Fruit fly (Drosophila melanogaster): Measurements from ENCODE around the gene CG42245.

Gene CG42245

dm6 chr3L:2582753-2583536, 48.6 kb upstream of the CG42245 start (continued):
- TF ChIP-seq tio (GFP tag; optimal IDR thresholded peaks at IDR 0.05) (peak; percentile 71), lov (optimal IDR thresholded peaks at IDR 0.05) (no peak), lov (GFP tag; IDR thresholded peaks at IDR 0.05) (peak; percentile 76; the same call in 1 of the 3 replicates), Hmx (GFP tag; optimal IDR thresholded peaks at IDR 0.05) (no peak), pum (GFP tag; optimal IDR thresholded peaks at IDR 0.05) (peak; percentile 73), CG2116 (GFP tag; optimal IDR thresholded peaks at IDR 0.05) (peak; percentile 13), chif (GFP tag; optimal IDR thresholded peaks at IDR 0.05) (peak; percentile 80 to 86), en (GFP tag; optimal IDR thresholded peaks at IDR 0.05) (peak; percentile 65), pzg (GFP tag; optimal IDR thresholded peaks at IDR 0.05) (no peak), slou (GFP tag; optimal IDR thresholded peaks at IDR 0.05) (no peak), CG11085 (GFP tag; IDR thresholded peaks at IDR 0.05) (no peak), cad (GFP tag; optimal IDR thresholded peaks at IDR 0.05) (no peak), oc (tag; optimal IDR thresholded peaks at IDR 0.05) (peak; percentile 89), CG1233 (GFP tag; optimal IDR thresholded peaks at IDR 0.05) (peak; percentile 75), CG17385 (GFP tag; optimal IDR thresholded peaks at IDR 0.05) (peak; percentile 80), salm (tag; optimal IDR thresholded peaks at IDR 0.05) (peak; percentile 71), CG13296 (GFP tag; optimal IDR thresholded peaks at IDR 0.05) (peak; percentile 44), esg (GFP tag; conservative IDR thresholded peaks at IDR 0.05) (peak; percentile 81), C15 (GFP tag; IDR thresholded peaks at IDR 0.05) (peak; percentile 60; the same call in 1 of the 3 replicates), Lpt (GFP tag; optimal IDR thresholded peaks at IDR 0.05) (no peak), CG11398 (GFP tag; optimal IDR thresholded peaks at IDR 0.05) (peak; percentile 66), eve (GFP tag; optimal IDR thresholded peaks at IDR 0.05) (peak in 1 of 2 experiments; percentile 95), chinmo (GFP tag; IDR thresholded peaks at IDR 0.05; ENCODE audit: partially characterized antibody) (no peak), unpg (GFP tag; optimal IDR thresholded peaks at IDR 0.05) (peak; percentile 85), ERR (GFP tag; optimal IDR thresholded peaks at IDR 0.05) (no peak), CG4707 (GFP tag; optimal IDR thresholded peaks at IDR 0.05) (peak; percentile 75), Fer3 (tag; optimal IDR thresholded peaks at IDR 0.05) (peak; percentile 72), CG9215 (GFP tag; IDR thresholded peaks at IDR 0.05) (no peak; the same call in 1 of the 2 replicates), CG17568 (GFP tag; optimal IDR thresholded peaks at IDR 0.05) (peak; percentile 57), CG17186 (GFP tag; optimal IDR thresholded peaks at IDR 0.05) (peak; percentile 60), bab2 (GFP tag; optimal IDR thresholded peaks at IDR 0.05) (peak; percentile 87), Lim3 (GFP tag; IDR thresholded peaks at IDR 0.05) (peak; percentile 62; the same call in 1 of the 2 replicates), ken (GFP tag; IDR thresholded peaks at IDR 0.05) (peak; percentile 91), crp (GFP tag; optimal IDR thresholded peaks at IDR 0.05) (peak in 1 of 2 experiments; percentile 22), emc (GFP tag; optimal IDR thresholded peaks at IDR 0.05) (no peak), CG30020 (tag; optimal IDR thresholded peaks at IDR 0.05) (peak; percentile 36), CG1792 (GFP tag; optimal IDR thresholded peaks at IDR 0.05) (peak; percentile 43), pita (GFP tag; optimal IDR thresholded peaks at IDR 0.05) (no peak), grau (tag; optimal IDR thresholded peaks at IDR 0.05) (peak; percentile 75), h (optimal IDR thresholded peaks at IDR 0.05) (no peak), CG32772 (GFP tag; IDR thresholded peaks at IDR 0.05) (peak; percentile 85), Taf1 (GFP tag; IDR thresholded peaks at IDR 0.05) (no peak), Scr (GFP tag; IDR thresholded peaks at IDR 0.05; ENCODE audit: partially characterized antibody) (no peak), aop (GFP tag; IDR thresholded peaks at IDR 0.05) (0 out of 2 replicates have a peak, but pooled peaks have one; percentile 52), trem (tag; optimal IDR thresholded peaks at IDR 0.05) (peak; percentile 79), ham (GFP tag; IDR thresholded peaks at IDR 0.05) (no peak), zf30C (GFP tag; optimal IDR thresholded peaks at IDR 0.05) (peak; percentile 74), CG10431 (GFP tag; optimal IDR thresholded peaks at IDR 0.05) (peak; percentile 59), danr (GFP tag; IDR thresholded peaks at IDR 0.05) (0 out of 2 replicates have a peak, but pooled peaks have one; percentile 51), CG17359 (tag; optimal IDR thresholded peaks at IDR 0.05) (peak; percentile 93)
